Worm (Caenorhabditis elegans) whole organism, L2 larva: ENCODE measurements around the gene B0546.4.

Source experiments
- C34F6.9 ChIP-seq: fragments of 150-350 bp; optimal IDR thresholded peaks from 2 replicates; lab custom pipeline; 2014; ENCODE audit warnings: missing biosample characterization, missing genetic modification characterization
- Y55F3AM.14 ChIP-seq: fragments of 200-800 bp; sonication (Bioruptor generic); optimal IDR thresholded peaks from 2 replicates; lab custom pipeline; 2018; ENCODE audit warnings: mild to moderate bottlenecking, missing genetic modification characterization, missing compliant biosample characterization
- ZK546.5 ChIP-seq: sonication (generic microtip); optimal IDR thresholded peaks from 2 replicates; lab custom pipeline; 2017; ENCODE audit warnings: missing biosample characterization, missing genetic modification characterization
- alr-1 ChIP-seq: fragments of 150-350 bp; optimal IDR thresholded peaks from 2 replicates; lab custom pipeline; 2014; ENCODE audit warnings: missing biosample characterization, missing genetic modification characterization
- aly-2 ChIP-seq: fragments of 150-350 bp; optimal IDR thresholded peaks from 2 replicates; lab custom pipeline; 2014; ENCODE audit warnings: missing biosample characterization, missing genetic modification characterization
- ama-1 ChIP-seq: fragments of 150-350 bp; optimal IDR thresholded peaks from 2 replicates; lab custom pipeline; 2018; ENCODE audit warnings: inconsistent platforms
- blmp-1 ChIP-seq: sonication (generic microtip); optimal IDR thresholded peaks from 2 replicates; lab custom pipeline; 2017; ENCODE audit warnings: missing genetic modification characterization, mild to moderate bottlenecking, missing compliant biosample characterization, antibody characterized with exemption, moderate library complexity; ENCODE audit not compliant: insufficient read depth
- ceh-82 ChIP-seq: fragments of 150-350 bp; optimal IDR thresholded peaks from 2 replicates; lab custom pipeline; 2014; ENCODE audit warnings: missing biosample characterization, missing genetic modification characterization
- crh-2 ChIP-seq: sonication (generic microtip); optimal IDR thresholded peaks from 2 replicates; lab custom pipeline; 2017; ENCODE audit warnings: missing biosample characterization, missing genetic modification characterization
- dmd-4 ChIP-seq: sonication (generic microtip); optimal IDR thresholded peaks from 2 replicates; lab custom pipeline; 2017; ENCODE audit warnings: missing biosample characterization, missing genetic modification characterization
- egl-27 ChIP-seq: sonication (generic microtip); optimal IDR thresholded peaks from 3 replicates; lab custom pipeline; 2017; ENCODE audit warnings: missing biosample characterization, missing genetic modification reagents, missing genetic modification characterization
- elt-1 ChIP-seq: fragments of 150-350 bp; optimal IDR thresholded peaks from 2 replicates; lab custom pipeline; 2014; ENCODE audit warnings: missing biosample characterization, missing genetic modification characterization
- elt-3 ChIP-seq: sonication (generic microtip); optimal IDR thresholded peaks from 2 replicates; lab custom pipeline; 2017; ENCODE audit warnings: missing biosample characterization, missing genetic modification characterization
- fos-1 ChIP-seq: fragments of 150-350 bp; optimal IDR thresholded peaks from 2 replicates; lab custom pipeline; 2014; ENCODE audit warnings: missing biosample characterization, missing genetic modification characterization
- gmeb-1 ChIP-seq: fragments of 150-350 bp; optimal IDR thresholded peaks from 2 replicates; lab custom pipeline; 2014; ENCODE audit warnings: missing biosample characterization, missing genetic modification characterization
- lin-11 ChIP-seq: fragments of 150-350 bp; sonication (generic microtip); optimal IDR thresholded peaks from 2 replicates; lab custom pipeline; 2014; ENCODE audit warnings: missing biosample characterization, missing genetic modification characterization, inconsistent platforms, mixed read lengths
- lin-13 ChIP-seq: fragments of 150-350 bp; optimal IDR thresholded peaks from 2 replicates; lab custom pipeline; 2014; ENCODE audit warnings: missing biosample characterization, missing genetic modification reagents, missing genetic modification characterization
- lin-39 ChIP-seq: fragments of 150-350 bp; optimal IDR thresholded peaks from 2 replicates; lab custom pipeline; 2014; ENCODE audit warnings: missing biosample characterization, missing genetic modification reagents, missing genetic modification characterization
- lsy-2 ChIP-seq, 2 experiments: fragments of 150-350 bp in 1 of 2; sonication (generic microtip) in 1 of 2; optimal IDR thresholded peaks; 2 replicates each; lab custom pipeline; 2014 to 2017; ENCODE audit warnings: missing biosample characterization in 2 of 2, missing genetic modification characterization in 2 of 2
- mab-5 ChIP-seq: fragments of 150-350 bp; optimal IDR thresholded peaks from 2 replicates; lab custom pipeline; 2014; ENCODE audit warnings: missing biosample characterization, missing genetic modification characterization
- mdl-1 ChIP-seq, 2 experiments: fragments of 150-350 bp in 1 of 2; sonication (generic microtip) in 1 of 2; optimal IDR thresholded peaks; 2 replicates each; lab custom pipeline; 2017; ENCODE audit warnings: missing biosample characterization in 2 of 2, missing genetic modification characterization in 2 of 2
- nhr-10 ChIP-seq: sonication (generic microtip); optimal IDR thresholded peaks from 2 replicates; lab custom pipeline; 2017; ENCODE audit warnings: missing biosample characterization, missing genetic modification characterization
- nhr-11 ChIP-seq: fragments of 150-350 bp; optimal IDR thresholded peaks from 2 replicates; lab custom pipeline; 2014; ENCODE audit warnings: missing biosample characterization, missing genetic modification characterization
- nhr-12 ChIP-seq: fragments of 150-350 bp; optimal IDR thresholded peaks from 2 replicates; lab custom pipeline; 2014; ENCODE audit warnings: missing biosample characterization, missing genetic modification characterization
- nhr-129 ChIP-seq: fragments of 150-350 bp; optimal IDR thresholded peaks from 2 replicates; lab custom pipeline; 2014; ENCODE audit warnings: missing biosample characterization, missing genetic modification characterization
- nhr-23 ChIP-seq: fragments of 150-350 bp; optimal IDR thresholded peaks from 2 replicates; lab custom pipeline; 2014; ENCODE audit warnings: missing biosample characterization, missing genetic modification reagents, missing genetic modification characterization
- nhr-237 ChIP-seq: fragments of 150-350 bp; optimal IDR thresholded peaks from 2 replicates; lab custom pipeline; 2014; ENCODE audit warnings: missing biosample characterization, missing genetic modification characterization
- nhr-25 ChIP-seq: fragments of 150-350 bp; sonication (generic microtip); optimal IDR thresholded peaks from 3 replicates; lab custom pipeline; 2014; ENCODE audit warnings: missing biosample characterization, missing genetic modification characterization
- peb-1 ChIP-seq: fragments of 150-350 bp; optimal IDR thresholded peaks from 2 replicates; lab custom pipeline; 2014; ENCODE audit warnings: missing biosample characterization, missing genetic modification characterization
- sem-4 ChIP-seq: fragments of 150-350 bp; optimal IDR thresholded peaks from 2 replicates; lab custom pipeline; 2014; ENCODE audit warnings: missing biosample characterization, missing genetic modification reagents, missing genetic modification characterization
- sma-3 ChIP-seq: sonication (generic microtip); optimal IDR thresholded peaks from 2 replicates; lab custom pipeline; 2016; ENCODE audit warnings: missing genetic modification reagents, missing genetic modification characterization, missing compliant biosample characterization
- sma-9 ChIP-seq, 2 experiments: fragments of 150-350 bp in 1 of 2; sonication (generic microtip) in 1 of 2; optimal IDR thresholded peaks; 2 replicates each; lab custom pipeline; 2014 to 2016; ENCODE audit warnings: missing genetic modification characterization in 2 of 2, mild to moderate bottlenecking in 1 of 2, missing biosample characterization in 1 of 2, missing compliant biosample characterization in 1 of 2, missing genetic modification reagents in 1 of 2, moderate library complexity in 1 of 2
- snpc-4 ChIP-seq: fragments of 150-350 bp; optimal IDR thresholded peaks from 2 replicates; lab custom pipeline; 2014; ENCODE audit warnings: missing biosample characterization, missing genetic modification characterization
- unc-39 ChIP-seq: fragments of 150-350 bp; optimal IDR thresholded peaks from 2 replicates; lab custom pipeline; 2014; ENCODE audit warnings: missing biosample characterization, missing genetic modification characterization
- unc-55 ChIP-seq: fragments of 150-350 bp; sonication (generic microtip); optimal IDR thresholded peaks from 3 replicates; lab custom pipeline; 2014; ENCODE audit warnings: missing biosample characterization, missing genetic modification reagents, missing genetic modification characterization
- unc-62 ChIP-seq: fragments of 150-350 bp; optimal IDR thresholded peaks from 2 replicates; lab custom pipeline; 2014; ENCODE audit warnings: missing biosample characterization, missing genetic modification reagents, missing genetic modification characterization
- zag-1 ChIP-seq: fragments of 150-350 bp; optimal IDR thresholded peaks from 2 replicates; lab custom pipeline; 2014; ENCODE audit warnings: missing biosample characterization, missing genetic modification characterization
- ztf-1 ChIP-seq: fragments of 200-800 bp; sonication (Bioruptor generic); conservative IDR thresholded peaks from 2 replicates; pipeline ENCODE4 v1.3.6; 2022; ENCODE audit warnings: missing genetic modification characterization, missing compliant biosample characterization
- ztf-11 ChIP-seq: sonication (generic microtip); optimal IDR thresholded peaks from 2 replicates; lab custom pipeline; 2017; ENCODE audit warnings: missing biosample characterization, missing genetic modification characterization

The B0546.4 gene

ce11 chrIV:3363221-3363620 is 20.7 kb downstream of the B0546.4 start, which contains the start of gene Y55H10A.2:
Y55H10A.2 (plus strand) TSS chrIV:3363521.
- TF ChIP-seq aly-2 (no peak), blmp-1 (tag; lab: Kevin White, UChicago) (no peak), ztf-1 (no peak), mab-5 (tag; lab: Kevin White, UChicago) (no peak), lin-13 (GFP tag; lab: Kevin White, UChicago) (no peak), egl-27 (no peak), unc-39 (tag; lab: Kevin White, UChicago) (no peak), lsy-2 (tag; optimal IDR thresholded peaks at IDR 0.05; lab: Kevin White, UChicago) (no peak), lin-11 (tag; lab: Kevin White, UChicago) (no peak)
- TF ChIP-seq, all 48 proteins: peak for 0

ce11 chrIV:3354757-3355156 is 29.2 kb downstream of the B0546.4 start, which contains the start of gene F42A6.1:
F42A6.1 (plus strand) TSS chrIV:3355057.
- no peak for TF ChIP-seq ztf-1
- TF ChIP-seq ceh-82 (tag; lab: Kevin White, UChicago), result no peak
- no peak for TF ChIP-seq nhr-23 (tag; lab: Kevin White, UChicago)
- TF ChIP-seq aly-2, result no peak
- TF ChIP-seq mab-5 (tag; lab: Kevin White, UChicago), result no peak
- TF ChIP-seq mdl-1 (tag; optimal IDR thresholded peaks at IDR 0.05; lab: Kevin White, UChicago), result no peak
- TF ChIP-seq elt-1 (tag; lab: Kevin White, UChicago), result no peak
- TF ChIP-seq zag-1 (tag; lab: Kevin White, UChicago), result no peak
- no peak for TF ChIP-seq ZK546.5 (tag; lab: Kevin White, UChicago)
- TF ChIP-seq ztf-11, result no peak

- TF ChIP-seq blmp-1 (tag; lab: Kevin White, UChicago) (peak; percentile 58), zag-1 (tag; lab: Kevin White, UChicago) (no peak)
- TF ChIP-seq, all 48 proteins: peak for 1
Observed at ce11 chrIV:3352019-3352418, 31.9 kb downstream of the B0546.4 start.

ce11 chrIV:3349977-3350580 is 33.9 kb downstream of the B0546.4 start, which contains the start of gene elks-1:
elks-1 (minus strand) TSS chrIV:3350027.
- TF ChIP-seq nhr-25 (no peak), egl-27 (no peak), mab-5 (tag; lab: Kevin White, UChicago) (no peak), ztf-11 (no peak), nhr-12 (tag; lab: Kevin White, UChicago) (no peak), dmd-4 (tag; lab: Kevin White, UChicago) (no peak), sem-4 (peak; percentile 8), fos-1 (no peak), lin-11 (tag; lab: Kevin White, UChicago) (no peak), blmp-1 (tag; lab: Kevin White, UChicago) (no peak), sma-3 (GFP tag; lab: Kevin White, UChicago) (no peak), nhr-237 (tag; lab: Kevin White, UChicago) (no peak), elt-1 (tag; lab: Kevin White, UChicago) (no peak), nhr-11 (tag; lab: Kevin White, UChicago) (no peak), ama-1 (lab: Kevin White, UChicago) (no peak), sma-9 (GFP tag; optimal IDR thresholded peaks at IDR 0.05; lab: Kevin White, UChicago) (no peak), sma-9 (tag; optimal IDR thresholded peaks at IDR 0.05; lab: Kevin White, UChicago) (no peak), nhr-10 (tag; lab: Kevin White, UChicago) (no peak), alr-1 (tag; lab: Kevin White, UChicago) (no peak), crh-2 (tag; lab: Kevin White, UChicago) (no peak), C34F6.9 (peak; percentile 11), elt-3 (tag; lab: Kevin White, UChicago) (no peak), gmeb-1 (tag; lab: Kevin White, UChicago) (no peak), snpc-4 (tag; lab: Kevin White, UChicago) (no peak), unc-55 (GFP tag; lab: Kevin White, UChicago) (peak; percentile 51), lin-39 (no peak), ztf-1 (no peak), lsy-2 (tag; optimal IDR thresholded peaks at IDR 0.05; lab: Kevin White, UChicago) (peak in 1 of 2 experiments; percentile 40), mdl-1 (tag; optimal IDR thresholded peaks at IDR 0.05; lab: Kevin White, UChicago) (no peak), nhr-129 (tag; lab: Kevin White, UChicago) (no peak), unc-62 (GFP tag; lab: Kevin White, UChicago) (no peak), peb-1 (tag; lab: Kevin White, UChicago) (no peak), lin-13 (GFP tag; lab: Kevin White, UChicago) (no peak), nhr-23 (tag; lab: Kevin White, UChicago) (no peak), aly-2 (no peak), Y55F3AM.14 (GFP tag; lab: Kevin White, UChicago) (no peak), ceh-82 (tag; lab: Kevin White, UChicago) (no peak)
